Worm (Caenorhabditis elegans) whole organism, L4/young adult: Measurements from ENCODE around the gene ZK632.2.
A peak's percentile ranks its signal among the peaks of the same experiment; 100 is the strongest.

ENCODE experiments used
- W03F9.2 ChIP-seq: fragments of 150-350 bp; optimal IDR thresholded peaks from 2 replicates; lab custom pipeline; 2014; ENCODE audit warnings: missing biosample characterization, missing genetic modification characterization
- dao-5 ChIP-seq: sonication (generic microtip); optimal IDR thresholded peaks from 2 replicates; lab custom pipeline; 2016; ENCODE audit warnings: missing genotype, missing genetic modification characterization, moderate library complexity, missing compliant biosample characterization
- him-1 ChIP-seq: sonication (generic microtip); optimal IDR thresholded peaks from 2 replicates; lab custom pipeline; 2016; ENCODE audit warnings: missing genotype, missing genetic modification reagents, missing genetic modification characterization, missing compliant biosample characterization

Gene ZK632.2

DNA sequence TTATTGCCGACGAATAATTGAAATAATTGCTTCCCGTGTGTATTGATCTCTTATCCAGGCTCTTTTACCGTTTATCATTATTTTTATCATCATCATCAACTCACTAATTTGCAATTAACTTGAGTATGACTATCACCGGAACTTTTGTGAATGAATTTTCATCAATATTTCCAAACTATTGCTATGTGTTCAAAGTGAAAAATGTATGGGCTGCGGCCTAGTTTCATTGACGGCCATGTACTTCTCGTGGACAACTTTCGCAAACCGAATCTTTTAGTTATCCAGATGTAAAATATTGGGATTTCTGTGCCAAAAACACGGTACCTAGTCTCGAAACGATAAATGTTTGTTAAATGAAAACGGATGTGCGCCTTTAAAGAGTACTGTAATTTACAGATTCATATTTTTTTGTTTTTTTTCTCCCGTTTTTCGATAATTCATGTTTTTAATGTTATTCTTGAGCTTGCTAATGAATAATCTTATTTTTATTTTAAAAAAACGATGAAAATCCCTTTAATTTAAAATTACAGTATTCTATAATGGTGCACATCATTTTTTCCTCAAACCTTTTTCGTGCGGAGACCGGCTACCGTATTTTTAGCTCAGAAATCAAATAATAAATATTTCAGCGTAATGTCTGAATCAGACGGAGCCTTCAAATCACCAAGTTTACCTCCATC is at the start of gene ZK632.2:
Gene ZK632.2, plus strand, starts transcription at position 630 of the 680 bp plus-strand sequence.
- TF ChIP-seq dao-5 (tag; lab: Kevin White, UChicago) (no peak), him-1 (tag; lab: Kevin White, UChicago) (no peak), W03F9.2 (no peak)

DNA sequence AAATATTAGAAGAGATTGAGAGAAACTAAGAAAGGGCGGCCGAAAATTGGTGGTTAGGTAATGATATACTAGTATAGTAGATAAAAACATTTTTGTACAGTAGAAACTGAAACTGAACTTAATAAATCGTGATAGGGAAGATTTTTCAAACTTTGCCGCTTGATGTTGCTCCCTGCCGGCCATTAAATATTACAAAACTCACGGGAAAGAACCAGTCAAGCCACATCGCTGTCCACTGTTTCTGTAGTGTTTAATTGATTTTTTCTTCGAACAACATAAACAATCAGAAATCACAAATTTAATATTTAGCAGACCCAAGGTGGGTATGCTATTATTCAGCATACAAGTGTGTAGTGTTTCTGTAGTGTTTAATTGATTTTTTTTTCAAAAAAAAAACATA is 47.8 kb upstream of the ZK632.2 start, which contains the start of gene T05G5.5:
Gene T05G5.5, minus strand, starts transcription at position 359 of the 400 bp plus-strand sequence.
- TF ChIP-seq dao-5 (tag; lab: Kevin White, UChicago) (no peak), W03F9.2 (no peak), him-1 (tag; lab: Kevin White, UChicago) (no peak)

- TF ChIP-seq dao-5 (tag; lab: Kevin White, UChicago): no peak
- TF ChIP-seq W03F9.2: no peak
- no peak for TF ChIP-seq him-1 (tag; lab: Kevin White, UChicago)
These were observed 46.1 kb upstream of the ZK632.2 start, which contains the start of gene ech-6 for ce11 chrIII:9752852-9753251. Gene ech-6, minus strand, starts transcription at chrIII:9752883.

DNA sequence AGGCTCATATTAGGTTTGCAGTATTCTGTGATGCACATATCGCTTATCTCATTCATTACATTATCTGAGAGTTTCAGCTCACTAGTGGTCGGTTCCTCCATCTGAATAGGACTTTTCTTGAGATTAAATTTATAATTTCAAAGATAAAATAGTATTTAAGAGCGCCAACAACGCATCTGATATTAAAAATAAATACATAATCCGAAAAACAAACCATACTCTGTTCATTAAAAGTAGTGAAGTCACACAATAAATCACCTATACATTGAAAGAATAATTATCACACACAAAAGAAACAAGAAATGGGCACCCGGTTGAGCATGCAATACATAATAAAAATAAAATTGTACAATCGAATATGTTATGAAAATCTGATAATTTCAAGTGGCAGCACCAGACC is 41.5 kb upstream of the ZK632.2 start, which contains the start of gene vps-53:
Gene vps-53, minus strand, starts transcription at position 101 of the 400 bp plus-strand sequence.
- TF ChIP-seq him-1 (tag; lab: Kevin White, UChicago): no peak

DNA sequence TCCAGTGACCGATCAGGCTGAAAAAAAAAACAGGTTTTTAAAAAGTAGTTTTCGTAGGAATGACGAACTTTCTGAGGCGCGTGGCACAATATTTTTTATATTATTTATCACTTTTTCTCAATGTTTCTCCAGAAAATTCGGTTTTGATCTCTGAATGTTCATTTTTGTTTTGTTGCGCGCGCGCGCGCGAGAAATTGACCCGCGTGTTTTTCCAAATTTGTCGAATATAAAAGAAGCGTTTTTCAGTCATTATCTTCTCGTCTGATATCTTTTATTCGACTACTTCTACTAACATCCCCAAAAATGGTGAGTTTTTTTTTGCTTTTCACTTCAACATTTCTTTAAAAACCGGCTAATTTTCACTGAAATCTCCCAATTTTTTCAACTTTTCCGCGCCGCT is 40.1 kb upstream of the ZK632.2 start, which contains the start of gene rmd-1:
Gene rmd-1, plus strand, starts transcription at position 247 of the 400 bp plus-strand sequence.
- TF ChIP-seq dao-5 (tag; lab: Kevin White, UChicago): no peak
- TF ChIP-seq him-1 (tag; lab: Kevin White, UChicago): no peak
- TF ChIP-seq W03F9.2: no peak

- TF ChIP-seq W03F9.2: no peak
- no peak for TF ChIP-seq him-1 (tag; lab: Kevin White, UChicago)
- no peak for TF ChIP-seq dao-5 (tag; lab: Kevin White, UChicago)
These were observed 38.7 kb upstream of the ZK632.2 start for ce11 chrIII:9760184-9760583.

- peak; percentile 29 for TF ChIP-seq W03F9.2
- no peak for TF ChIP-seq dao-5 (tag; lab: Kevin White, UChicago)
- TF ChIP-seq him-1 (tag; lab: Kevin White, UChicago): no peak
These were observed 36.7 kb upstream of the ZK632.2 start, which contains the start of gene gcc-2 for ce11 chrIII:9762093-9762748. Gene gcc-2, minus strand, starts transcription at chrIII:9762143.

DNA sequence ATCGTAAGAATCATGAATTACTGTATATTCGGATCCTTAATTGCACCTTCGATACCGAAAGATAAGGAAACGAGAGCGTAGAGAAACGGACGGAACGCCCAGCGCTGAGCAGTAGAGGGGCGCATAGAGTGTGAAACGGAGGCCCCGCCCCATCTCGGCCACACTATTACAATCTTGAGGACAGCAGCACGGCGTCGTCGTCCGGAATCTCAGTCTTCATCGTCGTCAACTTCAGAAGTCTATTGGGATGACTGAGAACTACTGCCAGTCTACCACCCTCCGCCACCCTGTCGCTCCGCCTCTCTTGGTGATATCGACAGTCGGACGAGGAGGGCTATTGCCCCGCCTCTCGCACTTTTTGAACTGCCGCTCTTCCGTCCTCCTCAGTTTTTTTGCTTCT is 34.2 kb upstream of the ZK632.2 start:
- TF ChIP-seq him-1 (tag; lab: Kevin White, UChicago): no peak
- no peak for TF ChIP-seq W03F9.2
- TF ChIP-seq dao-5 (tag; lab: Kevin White, UChicago): no peak

DNA sequence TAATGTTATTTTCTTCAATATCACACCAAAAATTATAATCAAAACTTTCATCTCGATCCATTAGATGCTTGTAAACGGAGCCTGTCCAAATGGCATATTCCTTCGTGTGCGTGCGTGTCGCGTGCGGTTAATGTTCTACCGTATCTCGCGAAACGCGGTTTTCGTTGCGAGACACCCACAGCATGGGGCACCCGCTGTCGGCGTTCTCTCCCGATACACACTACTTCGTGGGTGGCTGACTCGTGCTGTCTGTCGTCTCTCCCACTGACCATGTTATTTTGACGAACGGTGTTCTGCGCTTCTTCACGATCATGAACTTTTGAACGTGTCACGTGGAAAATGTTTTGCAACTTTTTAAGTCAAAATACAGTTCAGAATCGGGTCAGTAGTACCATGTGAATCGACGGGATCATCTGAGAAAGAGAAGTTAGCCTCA is 33.4 kb upstream of the ZK632.2 start:
- TF ChIP-seq W03F9.2: peak; percentile 93
- peak; percentile 40 for TF ChIP-seq dao-5 (tag; lab: Kevin White, UChicago)
- TF ChIP-seq him-1 (tag; lab: Kevin White, UChicago): peak; percentile 89

DNA sequence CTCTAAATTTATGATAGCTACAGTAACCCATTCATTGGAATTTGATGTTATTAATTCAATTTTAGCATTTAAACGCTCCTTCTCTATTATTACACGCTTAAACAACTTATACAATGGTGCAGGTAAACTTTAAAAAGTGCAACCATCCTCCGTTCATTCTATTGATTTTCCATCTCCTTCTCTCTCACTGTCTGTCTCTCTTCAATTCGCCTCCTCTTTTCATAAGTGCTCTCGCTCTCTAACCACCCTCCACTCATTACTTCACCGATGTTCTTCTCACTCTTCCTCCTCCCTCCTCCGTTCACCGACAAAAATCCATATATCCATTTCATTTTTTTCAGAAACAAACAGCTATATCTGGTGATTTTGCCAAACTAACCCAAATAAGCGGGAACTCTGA is 32.7 kb upstream of the ZK632.2 start, which contains the start of gene cbp-1:
Gene cbp-1, plus strand, starts transcription at position 335 of the 400 bp plus-strand sequence.
- TF ChIP-seq W03F9.2: no peak
- no peak for TF ChIP-seq dao-5 (tag; lab: Kevin White, UChicago)
- no peak for TF ChIP-seq him-1 (tag; lab: Kevin White, UChicago)

DNA sequence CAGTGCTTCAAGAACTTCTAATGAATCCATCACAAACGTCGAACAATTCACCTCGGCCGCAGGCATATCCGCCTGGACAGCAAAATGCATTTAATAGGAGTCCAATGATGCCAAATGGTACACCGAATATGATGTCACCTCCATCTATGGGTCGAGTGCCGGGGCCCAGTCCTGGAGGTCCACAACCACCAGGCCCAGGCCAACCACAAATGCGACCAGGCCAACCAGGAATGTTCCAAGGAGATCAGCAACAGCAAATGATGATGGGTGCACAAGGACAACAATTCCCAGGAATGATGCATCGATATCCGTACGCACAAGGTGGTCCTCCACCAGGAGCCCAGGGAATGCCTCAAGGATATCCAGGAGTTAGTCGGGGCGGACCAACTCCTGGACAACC is 31.8 kb upstream of the ZK632.2 start:
- TF ChIP-seq W03F9.2: no peak
- TF ChIP-seq him-1 (tag; lab: Kevin White, UChicago): no peak
- no peak for TF ChIP-seq dao-5 (tag; lab: Kevin White, UChicago)

DNA sequence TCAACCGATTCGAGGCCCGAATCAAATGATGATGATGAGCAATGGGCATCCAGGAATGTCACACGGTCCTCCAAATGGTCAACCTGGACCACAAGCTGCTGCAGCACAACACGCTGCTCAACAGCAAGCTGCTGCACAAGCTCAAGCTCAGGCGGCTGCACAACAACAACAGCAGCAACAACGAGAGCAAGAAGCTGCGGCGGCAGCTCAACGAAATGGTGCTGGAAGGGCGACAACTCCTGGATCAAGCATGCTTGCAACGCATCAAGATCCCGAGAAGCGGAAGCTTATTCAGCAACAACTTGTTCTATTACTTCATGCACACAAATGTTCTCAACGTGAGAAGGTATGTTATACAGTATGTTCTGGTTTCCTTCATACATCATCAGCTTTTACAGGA is 30.9 kb upstream of the ZK632.2 start:
- no peak for TF ChIP-seq dao-5 (tag; lab: Kevin White, UChicago)
- no peak for TF ChIP-seq him-1 (tag; lab: Kevin White, UChicago)
- TF ChIP-seq W03F9.2: no peak

ce11 chrIII:9770590-9770989 is 28.3 kb upstream of the ZK632.2 start:
- TF ChIP-seq him-1 (tag; lab: Kevin White, UChicago) (no peak), W03F9.2 (no peak), dao-5 (tag; lab: Kevin White, UChicago) (no peak)

ce11 chrIII:9772394-9772793 is 26.5 kb upstream of the ZK632.2 start:
- TF ChIP-seq him-1 (tag; lab: Kevin White, UChicago) (no peak), dao-5 (tag; lab: Kevin White, UChicago) (no peak), W03F9.2 (no peak)
